Worm (Caenorhabditis elegans) whole organism, L4 larva: Measurements from ENCODE around the gene ZC262.2.

Source experiments
- F26F4.8 ChIP-seq: fragments of 200-800 bp; sonication (Bioruptor generic); conservative IDR thresholded peaks from 2 replicates; pipeline ENCODE4 v1.3.6; 2022; ENCODE audit warnings: missing genetic modification characterization, missing compliant biosample characterization
- R02D3.7 ChIP-seq: fragments of 150-350 bp; sonication (generic microtip); optimal IDR thresholded peaks from 3 replicates; lab custom pipeline; 2014; ENCODE audit warnings: missing biosample characterization, missing genetic modification characterization
- Y48G9A.11 ChIP-seq: fragments of 200-800 bp; sonication (Bioruptor generic); IDR thresholded peaks from 2 replicates; pipeline ENCODE4 v1.3.6; 2022; ENCODE audit warnings: missing genetic modification reagents, missing genetic modification characterization, missing compliant biosample characterization
- Y5F2A.4 ChIP-seq: fragments of 200-800 bp; sonication (Bioruptor generic); optimal IDR thresholded peaks from 2 replicates; lab custom pipeline; 2018; ENCODE audit warnings: mild to moderate bottlenecking, missing genetic modification characterization, missing compliant biosample characterization
- ZK546.5 ChIP-seq, 2 experiments: sonication (generic microtip); optimal IDR thresholded peaks; 2 replicates each; lab custom pipeline; 2017; ENCODE audit warnings: missing biosample characterization in 2 of 2, missing genetic modification characterization in 2 of 2
- aha-1 ChIP-seq: fragments of 150-350 bp; peaks from one replicate; lab custom pipeline; 2014; ENCODE audit warnings: missing biosample characterization, missing genetic modification characterization
- attf-4 ChIP-seq: sonication (generic microtip); optimal IDR thresholded peaks from 3 replicates; lab custom pipeline; 2017; ENCODE audit warnings: missing biosample characterization, missing genetic modification characterization
- ceh-20 ChIP-seq: fragments of 200-800 bp; sonication (Bioruptor generic); IDR thresholded peaks from 2 replicates; pipeline ENCODE4 v1.3.6; 2022; ENCODE audit warnings: missing genetic modification reagents, missing genetic modification characterization, missing compliant biosample characterization
- ces-1 ChIP-seq: fragments of 150-350 bp; sonication (generic microtip); optimal IDR thresholded peaks from 4 replicates; lab custom pipeline; 2014; ENCODE audit warnings: missing biosample characterization, missing genetic modification reagents, missing genetic modification characterization
- daf-12 ChIP-seq: fragments of 150-350 bp; optimal IDR thresholded peaks from 2 replicates; lab custom pipeline; 2014; ENCODE audit warnings: missing biosample characterization, missing genetic modification reagents, missing genetic modification characterization
- daf-16 ChIP-seq, 3 experiments: sonication (generic microtip); optimal IDR thresholded peaks; 2 replicates each; lab custom pipeline; 2016 to 2017; ENCODE audit warnings: missing genetic modification characterization in 3 of 3, missing genetic modification reagents in 3 of 3, mild to moderate bottlenecking in 2 of 3, missing compliant biosample characterization in 2 of 3, missing biosample characterization in 1 of 3, moderate library complexity in 1 of 3
- daf-8 ChIP-seq: fragments of 200-800 bp; sonication (Bioruptor generic); IDR thresholded peaks from 2 replicates; pipeline ENCODE4 v1.3.6; 2022; ENCODE audit warnings: missing genetic modification characterization, missing compliant biosample characterization
- dmd-9 ChIP-seq: fragments of 200-800 bp; sonication (Bioruptor generic); IDR thresholded peaks from 2 replicates; pipeline ENCODE4 v1.3.6; 2022; ENCODE audit warnings: missing genetic modification reagents, missing genetic modification characterization, missing compliant biosample characterization
- dpl-1 ChIP-seq: fragments of 150-350 bp; optimal IDR thresholded peaks from 2 replicates; lab custom pipeline; 2014; ENCODE audit warnings: missing biosample characterization, missing genetic modification reagents, missing genetic modification characterization
- egl-27 ChIP-seq: sonication (generic microtip); optimal IDR thresholded peaks from 3 replicates; lab custom pipeline; 2017; ENCODE audit warnings: missing biosample characterization, missing genetic modification reagents, missing genetic modification characterization
- fkh-10 ChIP-seq: fragments of 150-350 bp; optimal IDR thresholded peaks from 2 replicates; lab custom pipeline; 2014; ENCODE audit warnings: missing biosample characterization, missing genetic modification reagents, missing genetic modification characterization
- hlh-11 ChIP-seq: fragments of 200-800 bp; sonication (Bioruptor generic); optimal IDR thresholded peaks from 2 replicates; lab custom pipeline; 2018; ENCODE audit warnings: mild to moderate bottlenecking, missing genetic modification characterization, missing compliant biosample characterization
- hlh-30 ChIP-seq: sonication (generic microtip); optimal IDR thresholded peaks from 2 replicates; lab custom pipeline; 2017; ENCODE audit warnings: antibody characterized with exemption, mild to moderate bottlenecking, missing genetic modification characterization, missing compliant biosample characterization; ENCODE audit not compliant: insufficient read depth
- jun-1 ChIP-seq: fragments of 150-350 bp; optimal IDR thresholded peaks from 2 replicates; lab custom pipeline; 2014; ENCODE audit warnings: missing biosample characterization, missing genetic modification reagents, missing genetic modification characterization
- lin-15B ChIP-seq: fragments of 150-350 bp; sonication (generic microtip); optimal IDR thresholded peaks from 3 replicates; lab custom pipeline; 2014; ENCODE audit warnings: missing biosample characterization, missing genetic modification characterization
- lir-3 ChIP-seq: sonication (generic microtip); optimal IDR thresholded peaks from 2 replicates; lab custom pipeline; 2016; ENCODE audit warnings: mild to moderate bottlenecking, missing genetic modification characterization, missing compliant biosample characterization
- lsy-2 ChIP-seq, 2 experiments: fragments of 150-350 bp in 1 of 2; sonication (generic microtip) in 1 of 2; optimal IDR thresholded peaks; 2 replicates each; lab custom pipeline; 2014 to 2017; ENCODE audit warnings: missing biosample characterization in 2 of 2, missing genetic modification characterization in 2 of 2
- mdl-1 ChIP-seq, 2 experiments: fragments of 150-350 bp in 1 of 2; sonication (generic microtip) in 1 of 2; optimal IDR thresholded peaks; 2 replicates each; lab custom pipeline; 2014 to 2017; ENCODE audit warnings: missing biosample characterization in 2 of 2, missing genetic modification characterization in 2 of 2
- mep-1 ChIP-seq: fragments of 150-350 bp; sonication (generic microtip); optimal IDR thresholded peaks from 3 replicates; lab custom pipeline; 2014; ENCODE audit warnings: missing biosample characterization, missing genetic modification characterization
- mes-2 ChIP-seq: sonication (generic microtip); optimal IDR thresholded peaks from 2 replicates; lab custom pipeline; 2016; ENCODE audit warnings: missing genotype, mild to moderate bottlenecking, missing genetic modification characterization, missing compliant biosample characterization; ENCODE audit not compliant: poor library complexity, severe bottlenecking
- nhr-102 ChIP-seq: sonication (generic microtip); optimal IDR thresholded peaks from 2 replicates; lab custom pipeline; 2016; ENCODE audit warnings: mild to moderate bottlenecking, missing genetic modification characterization, moderate library complexity, missing compliant biosample characterization
- nhr-111 ChIP-seq: fragments of 200-800 bp; sonication (Bioruptor generic); optimal IDR thresholded peaks from 2 replicates; lab custom pipeline; 2018; ENCODE audit warnings: mild to moderate bottlenecking, missing genetic modification characterization, missing compliant biosample characterization
- nhr-25 ChIP-seq: sonication (generic microtip); optimal IDR thresholded peaks from 2 replicates; lab custom pipeline; 2017; ENCODE audit warnings: missing genetic modification characterization, mild to moderate bottlenecking, missing compliant biosample characterization, antibody characterized with exemption, moderate library complexity, borderline replicate concordance; ENCODE audit not compliant: insufficient read depth
- nhr-41 ChIP-seq: fragments of 200-800 bp; sonication (Bioruptor generic); IDR thresholded peaks from 2 replicates; pipeline ENCODE4 v1.3.6; 2022; ENCODE audit warnings: missing genetic modification reagents, missing genetic modification characterization, missing compliant biosample characterization
- nhr-76 ChIP-seq: fragments of 150-350 bp; optimal IDR thresholded peaks from 2 replicates; lab custom pipeline; 2014; ENCODE audit warnings: missing biosample characterization, missing genetic modification characterization
- php-3 ChIP-seq: fragments of 200-800 bp; sonication (Bioruptor generic); IDR thresholded peaks from 2 replicates; pipeline ENCODE4 v1.3.6; 2022; ENCODE audit warnings: missing genetic modification reagents, missing genetic modification characterization, missing compliant biosample characterization
- rbr-2 ChIP-seq: sonication (generic microtip); optimal IDR thresholded peaks from 2 replicates; lab custom pipeline; 2016; ENCODE audit warnings: missing genotype, missing genetic modification characterization, missing compliant biosample characterization
- snpc-1.2 ChIP-seq: fragments of 200-800 bp; sonication (Bioruptor generic); IDR thresholded peaks from 2 replicates; pipeline ENCODE4 v1.3.6; 2022; ENCODE audit warnings: missing genetic modification reagents, missing genetic modification characterization, missing compliant biosample characterization
- spr-3 ChIP-seq: fragments of 200-800 bp; sonication (Bioruptor generic); optimal IDR thresholded peaks from 2 replicates; lab custom pipeline; 2018; ENCODE audit warnings: mild to moderate bottlenecking, missing genetic modification characterization, missing compliant biosample characterization
- tra-1 ChIP-seq: fragments of 200-800 bp; sonication (Bioruptor generic); IDR thresholded peaks from 2 replicates; pipeline ENCODE4 v1.3.6; 2022; ENCODE audit warnings: missing genetic modification reagents, missing genetic modification characterization, missing compliant biosample characterization
- unc-62 ChIP-seq, 3 experiments: fragments of 150-350 bp in 1 of 3; sonication (generic microtip); optimal IDR thresholded peaks in 2 of 3; peaks in 1 of 3; 1 replicate in 1 of 3; 2 replicates in 2 of 3; lab custom pipeline; 2014 to 2017; ENCODE audit warnings: missing biosample characterization in 3 of 3, missing genetic modification characterization in 3 of 3, missing genetic modification reagents in 3 of 3, missing genotype in 1 of 3
- vab-7 ChIP-seq: fragments of 200-800 bp; sonication (Bioruptor generic); IDR thresholded peaks from 2 replicates; pipeline ENCODE4 v1.3.6; 2022; ENCODE audit warnings: missing genetic modification reagents, missing genetic modification characterization, missing compliant biosample characterization

Gene ZC262.2

ce11 chrIII:8331779-8332178 is at the start of gene ZC262.2, which contains the start of gene mrps-18A:
Gene ZC262.2 (plus strand): TSS chrIII:8332062.
Gene mrps-18A (minus strand): TSS chrIII:8331919.
- TF ChIP-seq mes-2 (tag; lab: Kevin White, UChicago) (peak; percentile 57), lsy-2 (tag; optimal IDR thresholded peaks at IDR 0.05; lab: Kevin White, UChicago) (peak; percentile 22 to 97), hlh-30 (peak; percentile 90), dpl-1 (GFP tag; lab: Kevin White, UChicago) (peak; percentile 48), daf-16 (GFP tag; optimal IDR thresholded peaks at IDR 0.05; lab: Kevin White, UChicago) (no peak), daf-16 (tag; optimal IDR thresholded peaks at IDR 0.05; lab: Kevin White, UChicago) (peak; percentile 40), daf-12 (tag; lab: Kevin White, UChicago) (no peak), dmd-9 (no peak), nhr-41 (GFP tag; lab: Robert Waterston, UW) (no peak), mep-1 (tag; lab: Kevin White, UChicago) (peak; percentile 6), aha-1 (no peak), rbr-2 (no peak)

- TF ChIP-seq nhr-111 (GFP tag; lab: Kevin White, UChicago) (no peak), dpl-1 (GFP tag; lab: Kevin White, UChicago) (no peak), vab-7 (no peak), lin-15B (no peak), ZK546.5 (tag; optimal IDR thresholded peaks at IDR 0.05; lab: Kevin White, UChicago) (no peak), hlh-11 (no peak), R02D3.7 (tag; lab: Kevin White, UChicago) (no peak), attf-4 (no peak), daf-12 (tag; lab: Kevin White, UChicago) (no peak), Y5F2A.4 (no peak), ces-1 (GFP tag; lab: Kevin White, UChicago) (no peak), Y48G9A.11 (GFP tag; lab: Robert Waterston, UW) (no peak), nhr-102 (no peak), snpc-1.2 (GFP tag; lab: Robert Waterston, UW) (no peak), ceh-20 (GFP tag; lab: Robert Waterston, UW) (no peak), aha-1 (no peak), spr-3 (GFP tag; lab: Kevin White, UChicago) (no peak), unc-62 (GFP tag; optimal IDR thresholded peaks at IDR 0.05 in 1 of 2; lab: Kevin White, UChicago) (no peak), unc-62 (tag; optimal IDR thresholded peaks at IDR 0.05; lab: Kevin White, UChicago) (no peak)
Measured at ce11 chrIII:8283525-8283924, 48.3 kb upstream of the ZC262.2 start.

DNA sequence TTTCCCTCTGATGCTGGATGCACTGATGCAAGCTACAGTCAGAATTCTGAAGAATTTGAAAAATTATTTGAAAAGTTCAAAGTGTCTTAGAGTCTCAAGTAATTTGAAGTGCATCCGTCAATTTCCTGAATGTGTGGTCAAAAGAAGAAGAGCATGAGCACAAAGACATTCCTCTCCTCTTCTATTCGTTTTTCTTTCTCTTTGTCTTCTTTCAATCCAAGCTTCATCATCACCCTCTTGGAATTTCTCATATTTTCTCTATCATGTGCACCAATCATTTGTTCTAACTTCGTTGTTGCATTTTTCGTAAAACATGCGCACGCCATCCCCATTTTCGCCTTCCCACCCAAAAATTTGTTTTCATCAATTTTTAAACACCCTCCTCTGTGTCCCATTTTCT is 45.9 kb upstream of the ZC262.2 start:
- no peak for TF ChIP-seq jun-1 (tag; lab: Kevin White, UChicago)
- TF ChIP-seq fkh-10 (GFP tag; lab: Kevin White, UChicago): peak; percentile 54
- TF ChIP-seq, all 104 proteins: peak for 1

- no peak for TF ChIP-seq lir-3 (tag; lab: Kevin White, UChicago)
- TF ChIP-seq nhr-76 (tag; lab: Kevin White, UChicago): no peak
- no peak for TF ChIP-seq egl-27 (tag; lab: Kevin White, UChicago)
- no peak for TF ChIP-seq daf-8 (GFP tag; lab: Robert Waterston, UW)
- no peak for TF ChIP-seq rbr-2
- no peak for TF ChIP-seq snpc-1.2 (GFP tag; lab: Robert Waterston, UW)
- no peak for TF ChIP-seq php-3 (GFP tag; lab: Robert Waterston, UW)
- TF ChIP-seq F26F4.8 (GFP tag; lab: Robert Waterston, UW): no peak
- no peak for TF ChIP-seq nhr-25
- TF ChIP-seq tra-1 (GFP tag; lab: Robert Waterston, UW): no peak
- no peak for TF ChIP-seq mdl-1 (tag; optimal IDR thresholded peaks at IDR 0.05; lab: Kevin White, UChicago)
Measured at ce11 chrIII:8286824-8287223, 45.0 kb upstream of the ZC262.2 start.
